Fruit fly (Drosophila melanogaster): ENCODE measurements around the gene pnr.

DNA sequence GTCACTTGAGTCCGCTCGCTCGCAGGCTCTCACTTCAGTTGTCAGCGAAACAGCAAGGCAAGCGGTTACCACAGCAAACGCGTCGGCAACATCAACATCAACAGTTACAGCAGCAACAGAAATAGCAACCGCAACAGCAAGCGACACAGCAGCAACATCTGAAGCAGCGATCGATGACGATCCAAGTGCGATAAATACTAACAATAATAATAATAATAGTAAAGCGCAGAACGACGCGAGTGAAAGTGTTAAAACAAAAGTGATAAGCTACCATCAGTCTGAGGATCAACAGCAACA is 31.4 kb upstream of the pnr start:
- TF ChIP-seq pdm3 (GFP tag; optimal IDR thresholded peaks at IDR 0.05) (no peak), CG6276 (GFP tag; optimal IDR thresholded peaks at IDR 0.05) (no peak), CG4318 (GFP tag; optimal IDR thresholded peaks at IDR 0.05) (no peak), ss (GFP tag; optimal IDR thresholded peaks at IDR 0.05) (no peak), fd59A (GFP tag; optimal IDR thresholded peaks at IDR 0.05) (no peak), dsx (GFP tag; optimal IDR thresholded peaks at IDR 0.05; ENCODE audit: poor library complexity, severe bottlenecking) (no peak), CG1621 (tag; optimal IDR thresholded peaks at IDR 0.05) (no peak), lz (GFP tag; optimal IDR thresholded peaks at IDR 0.05) (no peak)

Measured in whole organism, prepupa.